Worm (Caenorhabditis elegans): ENCODE measurements around the gene M151.7.

M151.7 gene

DNA sequence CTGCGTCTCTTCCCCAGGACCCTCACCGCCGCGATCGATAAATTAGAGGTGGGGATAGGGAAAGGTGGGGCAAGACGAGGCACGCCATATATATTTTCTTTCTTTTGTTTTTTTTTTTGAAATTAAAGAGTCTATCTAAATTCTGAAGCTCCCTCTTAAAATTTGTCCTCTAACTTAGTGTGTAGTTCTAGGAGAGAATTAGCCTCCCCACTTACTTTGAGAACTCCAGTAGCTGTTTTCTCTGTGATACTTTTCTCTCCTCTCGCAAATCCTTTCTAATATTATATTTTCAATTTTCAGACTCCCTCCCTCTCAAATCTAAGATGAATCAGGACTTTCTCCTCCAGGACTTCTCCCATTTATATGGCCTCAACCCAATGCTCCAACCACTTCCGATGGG is at the start of gene M151.7:
M151.7 (plus strand) TSS at position 301 of the 400 bp plus-strand sequence.
- no peak for TF ChIP-seq mxl-3 (GFP tag; optimal IDR thresholded peaks at IDR 0.05)
- no peak for TF ChIP-seq nhr-42 (GFP tag; IDR thresholded peaks at IDR 0.05)
- no peak for TF ChIP-seq duxl-1 (tag; optimal IDR thresholded peaks at IDR 0.05; ENCODE audit: poor library complexity)
- no peak for TF ChIP-seq zip-2 (tag; optimal IDR thresholded peaks at IDR 0.05)
- TF ChIP-seq gei-8 (GFP tag; optimal IDR thresholded peaks at IDR 0.05): no peak

DNA sequence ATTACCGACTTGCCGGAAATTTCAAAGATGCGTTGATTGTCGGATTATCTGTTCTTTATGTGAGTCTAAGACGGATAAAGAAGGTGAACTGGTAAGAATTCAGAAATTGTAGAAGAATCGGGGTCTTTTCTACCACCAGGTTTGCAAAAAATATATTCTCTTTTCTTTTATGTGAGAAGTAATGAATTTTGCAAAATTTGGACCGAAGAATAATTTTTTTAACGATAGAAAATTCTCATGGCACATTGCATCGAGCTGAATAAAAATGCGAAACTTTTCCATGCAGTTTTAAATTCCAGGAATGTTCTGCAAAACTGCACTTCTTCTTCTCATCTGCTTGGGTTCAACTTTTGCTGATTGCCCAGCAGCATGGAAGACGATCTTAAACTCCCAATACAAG is 48.9 kb upstream of the M151.7 start, which contains the start of gene clec-130:
clec-130 (plus strand) TSS at position 301 of the 400 bp plus-strand sequence.
- TF ChIP-seq dmd-8 (GFP tag; IDR thresholded peaks at IDR 0.05) (no peak), madf-9 (GFP tag; conservative IDR thresholded peaks at IDR 0.05) (no peak), zfp-3 (GFP tag; conservative IDR thresholded peaks at IDR 0.05) (no peak), ctbp-1 (GFP tag; IDR thresholded peaks at IDR 0.05) (no peak), daf-8 (GFP tag; IDR thresholded peaks at IDR 0.05) (no peak), F49E8.2 (tag; optimal IDR thresholded peaks at IDR 0.05; ENCODE audit: borderline replicate concordance) (no peak)

- TF ChIP-seq R02D3.7 (tag; optimal IDR thresholded peaks at IDR 0.05): no peak
- no peak for TF ChIP-seq spr-1 (tag; optimal IDR thresholded peaks at IDR 0.05)
- TF ChIP-seq ces-1 (GFP tag; optimal IDR thresholded peaks at IDR 0.05): no peak
- no peak for TF ChIP-seq ceh-82 (tag; optimal IDR thresholded peaks at IDR 0.05)
- no peak for TF ChIP-seq nhr-237 (tag; optimal IDR thresholded peaks at IDR 0.05)
- no peak for TF ChIP-seq ceh-32 (tag; optimal IDR thresholded peaks at IDR 0.05; ENCODE audit: poor library complexity)
- no peak for TF ChIP-seq daf-19 (GFP tag; conservative IDR thresholded peaks at IDR 0.05)
- no peak for TF ChIP-seq unc-39 (tag; optimal IDR thresholded peaks at IDR 0.05)
- TF ChIP-seq F44E2.7 (GFP tag; IDR thresholded peaks at IDR 0.05): no peak
- TF ChIP-seq nhr-76 (tag; optimal IDR thresholded peaks at IDR 0.05): no peak
Observed at ce11 chrII:3576742-3577141, 45.4 kb upstream of the M151.7 start, which contains the start of gene clec-132. clec-132 (plus strand) TSS chrII:3577042.

- TF ChIP-seq lin-15B (tag; optimal IDR thresholded peaks at IDR 0.05) (no peak), nhr-77 (tag; optimal IDR thresholded peaks at IDR 0.05) (no peak), snpc-4 (tag; optimal IDR thresholded peaks at IDR 0.05) (no peak), zag-1 (tag; optimal IDR thresholded peaks at IDR 0.05) (no peak), madf-5 (GFP tag; IDR thresholded peaks at IDR 0.05) (no peak), dmd-6 (GFP tag; IDR thresholded peaks at IDR 0.05) (no peak), ceh-62 (tag; optimal IDR thresholded peaks at IDR 0.05) (no peak), ceh-82 (tag; optimal IDR thresholded peaks at IDR 0.05) (no peak), unc-130 (GFP tag; optimal IDR thresholded peaks at IDR 0.05) (no peak), madf-9 (GFP tag; conservative IDR thresholded peaks at IDR 0.05) (no peak), dmd-9 (GFP tag; IDR thresholded peaks at IDR 0.05) (no peak), gei-8 (GFP tag; optimal IDR thresholded peaks at IDR 0.05) (no peak), nhr-25 (tag; optimal IDR thresholded peaks at IDR 0.05; ENCODE audit: borderline replicate concordance, insufficient read depth) (no peak), cey-2 (tag; optimal IDR thresholded peaks at IDR 0.05; ENCODE audit: borderline replicate concordance, insufficient read depth) (no peak)
Observed at ce11 chrII:3578121-3578520, 44.0 kb upstream of the M151.7 start, which contains the start of gene clec-133. clec-133 (plus strand) TSS chrII:3578421.

ce11 chrII:3579767-3580166 is 42.3 kb upstream of the M151.7 start, which contains the start of gene clec-134:
clec-134 (plus strand) TSS chrII:3580067.
- TF ChIP-seq egl-43 (GFP tag; IDR thresholded peaks at IDR 0.05): no peak
- no peak for TF ChIP-seq nhr-10 (tag; optimal IDR thresholded peaks at IDR 0.05)
- no peak for TF ChIP-seq nhr-237 (tag; optimal IDR thresholded peaks at IDR 0.05)
- TF ChIP-seq aha-1 (tag): peak; percentile 35
